Fruit fly (Drosophila melanogaster): ENCODE measurements around the gene tara.
A peak's percentile ranks its signal among the peaks of the same experiment; 100 is the strongest.

tara gene

DNA sequence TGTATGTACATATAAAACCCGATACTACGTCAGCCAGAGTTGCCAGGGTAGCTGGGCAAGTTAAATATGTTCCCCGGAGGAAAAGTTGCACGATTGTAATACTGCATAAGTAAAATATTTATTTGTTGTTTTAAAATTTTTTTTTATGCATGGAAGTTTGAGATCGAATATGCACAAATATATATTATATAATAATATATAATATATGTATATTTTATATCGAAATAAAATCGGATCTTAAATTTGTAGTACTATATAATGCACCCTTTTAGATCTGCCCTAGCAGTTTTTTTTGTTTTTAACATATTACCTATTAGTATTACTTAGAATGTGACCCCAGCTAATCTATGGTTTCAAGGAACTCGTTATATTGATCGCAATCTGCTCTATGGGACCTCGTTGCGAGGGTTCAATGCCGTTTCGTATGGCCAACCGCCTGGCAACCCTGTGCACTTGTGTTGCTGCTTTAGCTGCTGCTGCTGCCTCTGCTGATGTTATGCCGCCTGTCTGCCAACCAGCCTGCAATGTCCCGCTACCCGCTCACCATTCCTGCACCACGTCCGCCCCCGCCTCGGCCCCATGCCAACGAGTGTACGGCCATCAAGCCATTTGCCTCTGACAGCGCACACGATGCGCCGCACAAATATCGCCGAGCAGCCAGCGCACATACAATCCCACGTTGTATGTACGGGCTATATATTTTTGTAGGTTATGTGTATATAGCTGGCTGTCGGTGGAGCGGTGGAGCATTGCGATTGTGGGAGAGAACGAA is 10.7 kb downstream of the tara start (continued):
- TF ChIP-seq CG15011 (GFP tag; optimal IDR thresholded peaks at IDR 0.05) (peak; percentile 78), Hey (tag; optimal IDR thresholded peaks at IDR 0.05) (peak; percentile 43), CG15514 (GFP tag; optimal IDR thresholded peaks at IDR 0.05) (peak; percentile 47), Hand (GFP tag; optimal IDR thresholded peaks at IDR 0.05) (peak; percentile 94), Hmx (GFP tag; optimal IDR thresholded peaks at IDR 0.05) (no peak), vnd (GFP tag; IDR thresholded peaks at IDR 0.05; ENCODE audit: partially characterized antibody) (no peak), CG32767 (GFP tag; IDR thresholded peaks at IDR 0.05) (no peak), exex (tag; optimal IDR thresholded peaks at IDR 0.05) (no peak), CG18262 (tag; optimal IDR thresholded peaks at IDR 0.05) (peak; percentile 97), org-1 (GFP tag; optimal IDR thresholded peaks at IDR 0.05) (peak; percentile 90), CG9932 (GFP tag; IDR thresholded peaks at IDR 0.05) (no peak), z (GFP tag; IDR thresholded peaks at IDR 0.05) (no peak), CG3995 (GFP tag; optimal IDR thresholded peaks at IDR 0.05) (peak; percentile 39), Mrtf (GFP tag; IDR thresholded peaks at IDR 0.05) (no peak), CG7271 (tag; optimal IDR thresholded peaks at IDR 0.05) (peak; percentile 61), her (GFP tag; optimal IDR thresholded peaks at IDR 0.05) (no peak), kni (GFP tag; optimal IDR thresholded peaks at IDR 0.05) (peak; percentile 90), NC2α (GFP tag; optimal IDR thresholded peaks at IDR 0.05) (peak; percentile 26), usp (GFP tag; optimal IDR thresholded peaks at IDR 0.05) (no peak), ewg (GFP tag; optimal IDR thresholded peaks at IDR 0.05) (peak; percentile 86), CG15696 (tag; optimal IDR thresholded peaks at IDR 0.05) (peak; percentile 90), sd (tag; optimal IDR thresholded peaks at IDR 0.05) (peak; percentile 90), Nf-YB (GFP tag; optimal IDR thresholded peaks at IDR 0.05) (peak; percentile 81), Usf (GFP tag; optimal IDR thresholded peaks at IDR 0.05) (peak; percentile 97), CG10274 (GFP tag; optimal IDR thresholded peaks at IDR 0.05) (peak; percentile 88), CG10147 (GFP tag; optimal IDR thresholded peaks at IDR 0.05) (peak; percentile 93), chm (GFP tag; IDR thresholded peaks at IDR 0.05) (no peak), CG11398 (GFP tag; optimal IDR thresholded peaks at IDR 0.05) (peak; percentile 30), vvl (GFP tag; IDR thresholded peaks at IDR 0.05) (no peak), corto (GFP tag; optimal IDR thresholded peaks at IDR 0.05) (no peak), disco-r (GFP tag; optimal IDR thresholded peaks at IDR 0.05) (no peak), YL-1 (GFP tag; optimal IDR thresholded peaks at IDR 0.05) (peak; percentile 97), CG4820 (GFP tag; optimal IDR thresholded peaks at IDR 0.05) (peak; percentile 72), bigmax (GFP tag; optimal IDR thresholded peaks at IDR 0.05) (peak; percentile 99), Meics (GFP tag; optimal IDR thresholded peaks at IDR 0.05) (peak; percentile 97), CG11723 (GFP tag; optimal IDR thresholded peaks at IDR 0.05) (peak; percentile 89), en (GFP tag; optimal IDR thresholded peaks at IDR 0.05) (no peak), Sin3A (optimal IDR thresholded peaks at IDR 0.05) (no peak), hkb (optimal IDR thresholded peaks at IDR 0.05) (no peak), hkb (GFP tag; IDR thresholded peaks at IDR 0.05) (no peak), CG18619 (GFP tag; optimal IDR thresholded peaks at IDR 0.05) (peak; percentile 97), fu2 (GFP tag; optimal IDR thresholded peaks at IDR 0.05) (peak; percentile 75), Asciz (GFP tag; optimal IDR thresholded peaks at IDR 0.05) (peak; percentile 92), Hr3 (GFP tag; optimal IDR thresholded peaks at IDR 0.05) (peak; percentile 94), B-H1 (GFP tag; IDR thresholded peaks at IDR 0.05) (no peak), CG1603 (tag; optimal IDR thresholded peaks at IDR 0.05) (peak; percentile 69), CG17829 (tag; optimal IDR thresholded peaks at IDR 0.05) (peak; percentile 88), zen2 (GFP tag; IDR thresholded peaks at IDR 0.05; ENCODE audit: partially characterized antibody) (no peak), CG4282 (GFP tag; optimal IDR thresholded peaks at IDR 0.05) (peak; percentile 37), mld (GFP tag; IDR thresholded peaks at IDR 0.05; ENCODE audit: partially characterized antibody) (no peak)
